Fruit fly (Drosophila melanogaster) whole organism: ENCODE measurements around the gene snk.

Source experiments
- CG8478 ChIP-seq: fragments of >200 bp; optimal IDR thresholded peaks from 2 replicates; lab custom pipeline; 2018; ENCODE audit warnings: inconsistent platforms
- pan ChIP-seq: fragments of >200 bp; optimal IDR thresholded peaks from 2 replicates; lab custom pipeline; 2017
- usp ChIP-seq: fragments of >200 bp; optimal IDR thresholded peaks from 2 replicates; lab custom pipeline; 2017; ENCODE audit warnings: missing biosample characterization, missing genetic modification characterization, mixed read lengths

DNA sequence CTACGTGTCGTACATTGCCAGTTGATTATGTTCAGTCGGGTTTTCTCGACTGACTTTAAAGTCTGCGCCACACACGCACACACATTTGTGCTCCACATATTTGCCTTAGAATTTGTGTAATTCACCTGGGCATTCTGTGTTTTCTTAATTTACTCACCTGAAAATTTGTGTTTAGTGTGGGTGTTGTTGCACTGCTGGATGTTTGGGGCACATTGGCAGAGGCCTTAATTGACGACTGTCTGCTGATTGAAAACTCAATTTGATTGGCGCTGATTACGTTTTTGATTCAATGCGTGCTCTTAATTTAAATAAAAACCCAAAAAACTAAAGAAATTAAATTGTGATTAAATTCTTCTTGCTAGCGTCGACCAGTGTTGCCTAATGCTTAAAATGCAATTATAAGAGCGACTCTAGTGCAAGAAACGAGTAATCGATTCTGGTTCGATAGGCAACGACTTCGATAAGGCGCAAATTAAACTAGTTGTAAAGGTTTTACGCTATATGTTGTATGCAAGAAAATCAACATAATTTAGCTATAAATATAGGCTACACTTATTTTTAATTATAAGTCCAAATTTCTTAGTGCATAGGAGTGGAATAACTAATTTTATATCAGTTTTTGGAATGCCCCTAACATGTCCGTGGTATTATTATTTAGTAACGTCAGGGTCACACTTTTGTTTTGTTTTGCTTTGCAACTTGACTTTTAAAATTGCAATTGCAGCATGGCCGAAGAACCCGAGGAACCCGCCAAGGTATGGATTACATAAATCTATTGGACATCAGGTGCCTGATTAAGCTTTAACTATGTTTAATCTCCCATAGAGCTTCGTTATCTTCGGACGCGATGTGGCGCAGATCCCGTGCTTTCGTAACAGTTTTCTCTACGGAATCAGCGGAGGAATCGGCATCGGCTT, 12.1 kb downstream of the snk start, which contains the start of the genes CG46281 and CG46280:
- TF ChIP-seq usp (GFP tag; lab: Kevin White, UChicago) (no peak), CG8478 (lab: Kevin White, UChicago) (no peak), pan (lab: Kevin White, UChicago) (no peak)
